Worm (Caenorhabditis elegans) whole organism, young adult: ENCODE data around the gene mip-2.

Source experiments
- C17E4.6 ChIP-seq: fragments of 200-800 bp; sonication (Bioruptor generic); IDR thresholded peaks from 2 replicates; pipeline ENCODE4 v1.3.6; 2022; ENCODE audit warnings: missing genetic modification reagents, missing genetic modification characterization, missing compliant biosample characterization
- D2030.7 ChIP-seq: fragments of 200-800 bp; sonication (Bioruptor generic); IDR thresholded peaks from 2 replicates; pipeline ENCODE4 v1.3.6; 2022; ENCODE audit warnings: missing genetic modification reagents, missing genetic modification characterization, missing compliant biosample characterization
- F33H1.4 ChIP-seq: fragments of 200-800 bp; sonication (Bioruptor generic); IDR thresholded peaks from 2 replicates; pipeline ENCODE4 v1.3.6; 2022; ENCODE audit warnings: missing genetic modification reagents, missing genetic modification characterization, missing compliant biosample characterization
- F37B4.10 ChIP-seq: fragments of 200-800 bp; sonication (Bioruptor generic); IDR thresholded peaks from 2 replicates; pipeline ENCODE4 v1.3.6; 2022; ENCODE audit warnings: missing genetic modification characterization, missing compliant biosample characterization
- F52B5.7 ChIP-seq: sonication (generic microtip); optimal IDR thresholded peaks from 2 replicates; lab custom pipeline; 2016; ENCODE audit warnings: mild to moderate bottlenecking, missing genetic modification characterization, missing compliant biosample characterization
- F57A8.1 ChIP-seq: fragments of 200-800 bp; sonication (Bioruptor generic); optimal IDR thresholded peaks from 2 replicates; lab custom pipeline; 2018; ENCODE audit warnings: mild to moderate bottlenecking, missing genetic modification characterization, moderate library complexity, missing compliant biosample characterization
- F57C9.4 ChIP-seq: sonication (generic microtip); optimal IDR thresholded peaks from 2 replicates; lab custom pipeline; 2017; ENCODE audit warnings: mild to moderate bottlenecking, missing genetic modification characterization, missing compliant biosample characterization
- K11D2.4 ChIP-seq: fragments of 200-800 bp; sonication (Bioruptor generic); IDR thresholded peaks from 2 replicates; pipeline ENCODE4 v1.3.6; 2022; ENCODE audit warnings: missing genetic modification reagents, missing genetic modification characterization, missing compliant biosample characterization
- T07F8.4 ChIP-seq: sonication (generic microtip); optimal IDR thresholded peaks from 2 replicates; lab custom pipeline; 2016; ENCODE audit warnings: mild to moderate bottlenecking, missing genetic modification characterization, moderate library complexity, missing compliant biosample characterization
- Y53F4B.3 ChIP-seq: fragments of 200-800 bp; sonication (Bioruptor generic); IDR thresholded peaks from 2 replicates; pipeline ENCODE4 v1.3.6; 2022; ENCODE audit warnings: missing genetic modification reagents, missing genetic modification characterization, missing compliant biosample characterization
- Y53G8AR.9 ChIP-seq: fragments of 200-800 bp; sonication (Bioruptor generic); conservative IDR thresholded peaks from 2 replicates; pipeline ENCODE4 v1.3.6; 2022; ENCODE audit warnings: missing genetic modification reagents, missing genetic modification characterization, missing compliant biosample characterization
- Y67H2A.10 ChIP-seq: fragments of 200-800 bp; sonication (Bioruptor generic); conservative IDR thresholded peaks from 2 replicates; pipeline ENCODE4 v1.3.6; 2022; ENCODE audit warnings: missing genetic modification reagents, missing genetic modification characterization, missing compliant biosample characterization
- Y95B8A.8 ChIP-seq: fragments of 200-800 bp; sonication (Bioruptor generic); IDR thresholded peaks from 2 replicates; pipeline ENCODE4 v1.3.6; 2022; ENCODE audit warnings: missing genetic modification reagents, missing genetic modification characterization, missing compliant biosample characterization
- aptf-2 ChIP-seq: fragments of 200-800 bp; sonication (Bioruptor generic); conservative IDR thresholded peaks from 2 replicates; pipeline ENCODE4 v1.3.6; 2022; ENCODE audit warnings: missing genetic modification reagents, missing genetic modification characterization, missing compliant biosample characterization
- aptf-3 ChIP-seq: fragments of 200-800 bp; sonication (Bioruptor generic); IDR thresholded peaks from 2 replicates; pipeline ENCODE4 v1.3.6; 2022; ENCODE audit warnings: missing genetic modification characterization, missing compliant biosample characterization
- atf-7 ChIP-seq: sonication (generic microtip); optimal IDR thresholded peaks from 2 replicates; lab custom pipeline; 2017; ENCODE audit warnings: mild to moderate bottlenecking, missing genetic modification characterization, missing compliant biosample characterization
- bed-1 ChIP-seq: fragments of 200-800 bp; sonication (Bioruptor generic); IDR thresholded peaks from 2 replicates; pipeline ENCODE4 v1.3.6; 2022; ENCODE audit warnings: missing genetic modification reagents, missing genetic modification characterization, missing compliant biosample characterization
- ccch-3 ChIP-seq: fragments of 200-800 bp; sonication (Bioruptor generic); optimal IDR thresholded peaks from 2 replicates; lab custom pipeline; 2018; ENCODE audit warnings: mild to moderate bottlenecking, missing genetic modification characterization, missing compliant biosample characterization
- cebp-1 ChIP-seq, 2 experiments: fragments of 200-800 bp in 1 of 2; sonication (Bioruptor generic) in 1 of 2; sonication (generic microtip) in 1 of 2; IDR thresholded peaks in 1 of 2; optimal IDR thresholded peaks in 1 of 2; 2 replicates each; pipeline versions ENCODE4 v1.3.6 to Lab custom; 2017 to 2022; ENCODE audit warnings: missing compliant biosample characterization in 2 of 2, missing genetic modification characterization in 2 of 2, mild to moderate bottlenecking in 1 of 2, missing genetic modification reagents in 1 of 2, moderate library complexity in 1 of 2
- cebp-2 ChIP-seq: fragments of 200-800 bp; sonication (Bioruptor generic); IDR thresholded peaks from 2 replicates; pipeline ENCODE4 v1.3.6; 2022; ENCODE audit warnings: missing genetic modification characterization, missing compliant biosample characterization
- ceh-27 ChIP-seq: fragments of 200-800 bp; sonication (Bioruptor generic); optimal IDR thresholded peaks from 2 replicates; lab custom pipeline; 2018; ENCODE audit warnings: mild to moderate bottlenecking, missing genetic modification characterization, moderate library complexity, missing compliant biosample characterization
- die-1 ChIP-seq: sonication (generic microtip); optimal IDR thresholded peaks from 2 replicates; lab custom pipeline; 2016; ENCODE audit warnings: missing genotype, mild to moderate bottlenecking, missing genetic modification characterization, missing compliant biosample characterization
- dox-1 ChIP-seq: fragments of 200-800 bp; sonication (Bioruptor generic); IDR thresholded peaks from 2 replicates; pipeline ENCODE4 v1.3.6; 2022; ENCODE audit warnings: missing genetic modification reagents, missing genetic modification characterization, missing compliant biosample characterization
- efl-1 ChIP-seq: fragments of 150-350 bp; optimal IDR thresholded peaks from 2 replicates; lab custom pipeline; 2014; ENCODE audit warnings: missing biosample characterization, missing genetic modification reagents, missing genetic modification characterization
- egrh-3 ChIP-seq: fragments of 200-800 bp; sonication (Bioruptor generic); IDR thresholded peaks from 2 replicates; pipeline ENCODE4 v1.3.6; 2022; ENCODE audit warnings: missing genetic modification reagents, missing genetic modification characterization, missing compliant biosample characterization
- ekl-4 ChIP-seq: fragments of 200-800 bp; sonication (Bioruptor generic); IDR thresholded peaks from 2 replicates; pipeline ENCODE4 v1.3.6; 2022; ENCODE audit warnings: missing genetic modification reagents, missing genetic modification characterization, missing compliant biosample characterization
- hlh-12 ChIP-seq: sonication (generic microtip); optimal IDR thresholded peaks from 2 replicates; lab custom pipeline; 2016; ENCODE audit warnings: missing genetic modification characterization, missing compliant biosample characterization
- hlh-26 ChIP-seq: fragments of 200-800 bp; sonication (Bioruptor generic); conservative IDR thresholded peaks from 2 replicates; pipeline ENCODE4 v1.3.6; 2022; ENCODE audit warnings: missing genetic modification reagents, missing genetic modification characterization, missing compliant biosample characterization
- lag-1 ChIP-seq: fragments of 200-800 bp; sonication (Bioruptor generic); IDR thresholded peaks from 2 replicates; pipeline ENCODE4 v1.3.6; 2022; ENCODE audit warnings: missing genetic modification reagents, missing genetic modification characterization, missing compliant biosample characterization
- lin-35 ChIP-seq, 3 experiments: fragments of 150-350 bp in 2 of 3; sonication (generic microtip) in 1 of 3; optimal IDR thresholded peaks; 2 replicates each; lab custom pipeline; 2014 to 2018; ENCODE audit warnings: missing biosample characterization in 3 of 3, missing genetic modification characterization in 3 of 3, missing genetic modification reagents in 3 of 3
- lin-40 ChIP-seq: sonication (generic microtip); optimal IDR thresholded peaks from 2 replicates; lab custom pipeline; 2016; ENCODE audit warnings: missing genetic modification characterization, mild to moderate bottlenecking, missing compliant biosample characterization, missing genotype, missing genetic modification reagents
- lsy-27 ChIP-seq: sonication (generic microtip); optimal IDR thresholded peaks from 2 replicates; lab custom pipeline; 2017; ENCODE audit warnings: missing genetic modification characterization, mild to moderate bottlenecking, missing compliant biosample characterization, antibody characterized with exemption, missing genotype, borderline replicate concordance; ENCODE audit not compliant: insufficient read depth
- madf-10 ChIP-seq: sonication (generic microtip); optimal IDR thresholded peaks from 2 replicates; lab custom pipeline; 2016; ENCODE audit warnings: mild to moderate bottlenecking, missing genetic modification characterization, missing compliant biosample characterization
- mcd-1 ChIP-seq: fragments of 200-800 bp; sonication (Bioruptor generic); IDR thresholded peaks from 2 replicates; pipeline ENCODE4 v1.3.6; 2022; ENCODE audit warnings: missing genetic modification reagents, missing genetic modification characterization, missing compliant biosample characterization
- nfyb-1 ChIP-seq: fragments of 200-800 bp; sonication (Bioruptor generic); IDR thresholded peaks from 2 replicates; pipeline ENCODE4 v1.3.6; 2022; ENCODE audit warnings: missing genetic modification reagents, missing genetic modification characterization, missing compliant biosample characterization
- nhr-27 ChIP-seq: fragments of 200-800 bp; sonication (Bioruptor generic); optimal IDR thresholded peaks from 2 replicates; lab custom pipeline; 2018; ENCODE audit warnings: mild to moderate bottlenecking, missing genetic modification characterization, moderate library complexity, missing compliant biosample characterization
- rec-8 ChIP-seq, 2 experiments: sonication (generic microtip); optimal IDR thresholded peaks; 2 replicates each; lab custom pipeline; 2016; ENCODE audit warnings: mild to moderate bottlenecking in 2 of 2, missing genetic modification characterization in 2 of 2, missing genetic modification reagents in 2 of 2, missing genotype in 2 of 2, missing biosample characterization in 1 of 2, missing compliant biosample characterization in 1 of 2, moderate library complexity in 1 of 2
- snpc-1.3 ChIP-seq: sonication (generic microtip); optimal IDR thresholded peaks from 2 replicates; lab custom pipeline; 2017; ENCODE audit warnings: missing genetic modification characterization, mild to moderate bottlenecking, missing compliant biosample characterization, antibody characterized with exemption, moderate library complexity, missing genotype, missing genetic modification reagents; ENCODE audit not compliant: insufficient read depth
- tlf-1 ChIP-seq: fragments of 200-800 bp; sonication (Bioruptor generic); optimal IDR thresholded peaks from 2 replicates; lab custom pipeline; 2018; ENCODE audit warnings: mild to moderate bottlenecking, missing genetic modification characterization, missing compliant biosample characterization
- zfh-2 ChIP-seq: fragments of 200-800 bp; sonication (Bioruptor generic); conservative IDR thresholded peaks from 2 replicates; pipeline ENCODE4 v1.3.6; 2022; ENCODE audit warnings: missing genetic modification reagents, missing genetic modification characterization, missing compliant biosample characterization
- zim-3 ChIP-seq: sonication (generic microtip); optimal IDR thresholded peaks from 2 replicates; lab custom pipeline; 2017; ENCODE audit warnings: mild to moderate bottlenecking, missing genetic modification characterization, moderate library complexity, missing compliant biosample characterization
- ztf-3 ChIP-seq: fragments of 200-800 bp; sonication (Bioruptor generic); optimal IDR thresholded peaks from 2 replicates; lab custom pipeline; 2018; ENCODE audit warnings: mild to moderate bottlenecking, missing genetic modification characterization, missing compliant biosample characterization

The mip-2 gene

DNA sequence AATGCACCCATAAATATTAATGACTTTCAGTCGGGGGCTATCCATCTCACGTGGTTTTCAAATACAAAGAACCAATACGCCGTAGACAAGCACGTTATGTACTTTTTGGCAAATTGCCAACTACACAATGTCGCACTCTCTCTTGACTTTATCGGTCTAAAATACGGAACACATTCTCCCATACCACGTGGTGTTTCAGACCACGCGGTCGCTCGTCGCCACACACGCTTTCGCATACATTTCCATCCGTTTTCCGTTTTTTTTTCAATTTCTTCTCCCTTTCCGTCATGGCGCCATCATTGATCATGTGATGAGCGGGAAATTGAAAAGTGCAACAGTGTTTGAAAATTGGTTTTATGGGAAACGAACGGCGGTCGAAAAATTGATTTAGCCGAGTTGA is 13.2 kb downstream of the mip-2 start (continued):
- TF ChIP-seq ccch-3 (GFP tag; lab: Kevin White, UChicago) (no peak), T07F8.4 (no peak), ceh-27 (GFP tag; lab: Kevin White, UChicago) (peak; percentile 18), madf-10 (peak; percentile 56), zfh-2 (GFP tag; lab: Robert Waterston, UW) (peak; percentile 61; the same call in 1 of the 2 replicates), Y95B8A.8 (GFP tag; lab: Robert Waterston, UW) (peak; percentile 76), atf-7 (tag; lab: Kevin White, UChicago) (peak; percentile 84), ekl-4 (GFP tag; lab: Robert Waterston, UW) (peak; percentile 66), lin-40 (tag; lab: Kevin White, UChicago) (peak; percentile 92), F57C9.4 (no peak), D2030.7 (GFP tag; lab: Robert Waterston, UW) (no peak), rec-8 (tag; optimal IDR thresholded peaks at IDR 0.05; lab: Kevin White, UChicago) (no peak), lsy-27 (tag; lab: Kevin White, UChicago) (no peak), C17E4.6 (no peak), hlh-26 (GFP tag; lab: Robert Waterston, UW) (no peak), F33H1.4 (GFP tag; lab: Robert Waterston, UW) (peak; percentile 25), nfyb-1 (GFP tag; lab: Robert Waterston, UW) (peak; percentile 91), tlf-1 (GFP tag; lab: Kevin White, UChicago) (peak; percentile 89), F37B4.10 (GFP tag; lab: Robert Waterston, UW) (peak; percentile 90; the same call in 1 of the 2 replicates), cebp-2 (no peak), F52B5.7 (peak; percentile 58), dox-1 (GFP tag; lab: Robert Waterston, UW) (peak; percentile 80), K11D2.4 (GFP tag; lab: Robert Waterston, UW) (peak; percentile 91), egrh-3 (no peak), snpc-1.3 (tag; lab: Kevin White, UChicago) (no peak), lag-1 (GFP tag; lab: Robert Waterston, UW) (no peak), mcd-1 (peak; percentile 69), ztf-3 (GFP tag; lab: Kevin White, UChicago) (peak; percentile 79), Y67H2A.10 (GFP tag; lab: Robert Waterston, UW) (no peak), aptf-3 (GFP tag; lab: Robert Waterston, UW) (no peak), Y53F4B.3 (no peak), F57A8.1 (GFP tag; lab: Kevin White, UChicago) (no peak), aptf-2 (no peak), hlh-12 (tag; lab: Kevin White, UChicago) (no peak), bed-1 (GFP tag; lab: Robert Waterston, UW) (no peak), Y53G8AR.9 (GFP tag; lab: Robert Waterston, UW) (peak; percentile 84), zim-3 (tag; lab: Kevin White, UChicago) (no peak), efl-1 (GFP tag; lab: Kevin White, UChicago) (no peak), lin-35 (GFP tag; optimal IDR thresholded peaks at IDR 0.05; lab: Kevin White, UChicago) (peak in 1 of 3 experiments; percentile 64), nhr-27 (tag; lab: Kevin White, UChicago) (no peak), die-1 (tag; lab: Kevin White, UChicago) (peak; percentile 71), cebp-1 (GFP tag; IDR thresholded peaks at IDR 0.05; lab: Robert Waterston, UW) (peak; percentile 82), cebp-1 (tag; optimal IDR thresholded peaks at IDR 0.05; lab: Kevin White, UChicago) (peak; percentile 91)
